Worm (Caenorhabditis elegans) whole organism, L2 larva: ENCODE data around the gene unc-83.

Source experiments
- egl-27 ChIP-seq: sonication (generic microtip); optimal IDR thresholded peaks from 3 replicates; lab custom pipeline; 2017; ENCODE audit warnings: missing biosample characterization, missing genetic modification reagents, missing genetic modification characterization
- nhr-25 ChIP-seq: fragments of 150-350 bp; sonication (generic microtip); optimal IDR thresholded peaks from 3 replicates; lab custom pipeline; 2014; ENCODE audit warnings: missing biosample characterization, missing genetic modification characterization

DNA sequence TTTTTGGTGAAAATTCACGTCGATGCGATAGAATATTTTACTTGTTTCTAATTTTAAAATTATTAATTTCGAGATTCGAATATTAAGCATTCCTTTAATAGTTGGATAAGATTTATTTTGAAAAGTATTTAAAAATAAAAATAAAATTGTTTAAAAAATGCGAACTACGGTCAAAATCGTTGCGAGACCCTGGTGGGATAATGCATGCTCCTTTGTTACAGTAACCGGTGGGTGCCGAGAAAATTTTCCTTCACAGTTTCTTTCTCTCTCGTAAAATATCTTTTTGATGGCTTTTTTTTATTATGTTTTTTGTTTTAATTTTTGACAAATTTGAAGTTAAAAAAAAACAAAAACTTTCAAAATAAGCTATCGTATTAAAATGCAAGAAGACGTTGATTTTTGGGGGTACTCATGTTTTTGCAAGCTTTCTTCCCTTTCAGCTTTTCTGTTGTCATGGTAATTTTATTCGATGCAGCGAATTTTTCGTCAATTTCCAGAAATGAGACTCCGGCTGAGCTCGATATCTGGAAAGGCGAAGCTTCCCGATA lies 31.8 kb downstream of the unc-83 start, which contains the start of gene dgtr-1:
- no peak for TF ChIP-seq egl-27
- TF ChIP-seq nhr-25 (tag; lab: Kevin White, UChicago), result no peak
